Fruit fly (Drosophila melanogaster) whole organism, prepupa: ENCODE measurements around the gene kibra.

Experiments used
- CG10631 ChIP-seq: fragments of 200-800 bp; sonication (Bioruptor generic); optimal IDR thresholded peaks from 2 replicates; lab custom pipeline; 2016; ENCODE audit warnings: missing biosample characterization, missing genetic modification characterization
- CG10669 ChIP-seq: fragments of 200-800 bp; sonication (Bioruptor generic); optimal IDR thresholded peaks from 3 replicates; lab custom pipeline; 2018; ENCODE audit warnings: missing biosample characterization, mild to moderate bottlenecking, missing genetic modification characterization, moderate library complexity
- CG11294 ChIP-seq: fragments of 200-800 bp; sonication (Bioruptor generic); IDR thresholded peaks from 2 replicates; pipeline ENCODE4 v1.3.6; 2022; ENCODE audit warnings: missing biosample characterization, missing genetic modification characterization
- CG11902 ChIP-seq: fragments of 200-800 bp; sonication (Bioruptor generic); optimal IDR thresholded peaks from 3 replicates; lab custom pipeline; 2016; ENCODE audit warnings: missing biosample characterization, missing genetic modification characterization
- CG15336 ChIP-seq: fragments of 200-800 bp; sonication (Bioruptor generic); IDR thresholded peaks from 2 replicates; pipeline ENCODE4 v1.3.6; 2022; ENCODE audit warnings: missing biosample characterization, missing genetic modification characterization
- CG1621 ChIP-seq: fragments of 200-800 bp; sonication (Bioruptor generic); optimal IDR thresholded peaks from 3 replicates; lab custom pipeline; 2018; ENCODE audit warnings: missing biosample characterization, mild to moderate bottlenecking, missing genetic modification characterization
- CG3032 ChIP-seq: fragments of 200-800 bp; optimal IDR thresholded peaks from 2 replicates; lab custom pipeline; 2019; ENCODE audit warnings: missing biosample characterization, mild to moderate bottlenecking, missing genetic modification characterization, moderate library complexity
- CG34406 ChIP-seq: fragments of 200-800 bp; sonication (Bioruptor generic); optimal IDR thresholded peaks from 3 replicates; lab custom pipeline; 2016; ENCODE audit warnings: missing biosample characterization, missing genetic modification characterization
- CG3919 ChIP-seq: fragments of 200-800 bp; sonication (Bioruptor generic); optimal IDR thresholded peaks from 3 replicates; lab custom pipeline; 2016; ENCODE audit warnings: missing biosample characterization, missing genetic modification characterization
- CG6163 ChIP-seq: fragments of 200-800 bp; sonication (Bioruptor generic); IDR thresholded peaks from 3 replicates; pipeline ENCODE4 v1.3.6; 2022; ENCODE audit warnings: missing biosample characterization, missing genetic modification characterization
- CG6792 ChIP-seq: fragments of 200-800 bp; sonication (Bioruptor generic); optimal IDR thresholded peaks from 3 replicates; lab custom pipeline; 2016; ENCODE audit warnings: missing biosample characterization, missing genetic modification characterization
- CG6854 ChIP-seq: fragments of 200-800 bp; sonication (Bioruptor generic); optimal IDR thresholded peaks from 2 replicates; lab custom pipeline; 2017; ENCODE audit warnings: missing biosample characterization, mild to moderate bottlenecking, missing genetic modification characterization
- CG7368 ChIP-seq: fragments of 200-800 bp; sonication (Bioruptor generic); optimal IDR thresholded peaks from 3 replicates; lab custom pipeline; 2016; ENCODE audit warnings: missing biosample characterization, missing genetic modification characterization
- CG8119 ChIP-seq: fragments of 200-800 bp; sonication (Bioruptor generic); IDR thresholded peaks from 3 replicates; pipeline ENCODE4 v1.3.6; 2022; ENCODE audit warnings: missing biosample characterization, missing genetic modification characterization
- CG8632 ChIP-seq: fragments of 200-800 bp; sonication (Bioruptor generic); optimal IDR thresholded peaks from 3 replicates; lab custom pipeline; 2016; ENCODE audit warnings: missing biosample characterization, missing genetic modification characterization
- CG9139 ChIP-seq: fragments of 200-800 bp; sonication (Bioruptor generic); optimal IDR thresholded peaks from 3 replicates; lab custom pipeline; 2017; ENCODE audit warnings: missing biosample characterization, mild to moderate bottlenecking, missing genetic modification characterization
- Eip75B ChIP-seq: fragments of 200-800 bp; sonication (Bioruptor generic); optimal IDR thresholded peaks from 3 replicates; lab custom pipeline; 2016; ENCODE audit warnings: missing biosample characterization, missing genetic modification characterization
- Eip78C ChIP-seq: fragments of 200-800 bp; sonication (Bioruptor generic); peaks from one replicate; lab custom pipeline; 2016; ENCODE audit warnings: missing biosample characterization, missing genetic modification characterization
- Ets96B ChIP-seq: fragments of 200-800 bp; optimal IDR thresholded peaks from 2 replicates; lab custom pipeline; 2019; ENCODE audit warnings: missing biosample characterization, mild to moderate bottlenecking, missing genetic modification characterization, moderate library complexity
- Gug ChIP-seq: fragments of 200-800 bp; sonication (Bioruptor generic); IDR thresholded peaks from 2 replicates; pipeline ENCODE4 v1.3.6; 2022; ENCODE audit warnings: missing biosample characterization, missing genetic modification characterization
- Lpt ChIP-seq: fragments of 200-800 bp; sonication (Bioruptor generic); optimal IDR thresholded peaks from 3 replicates; lab custom pipeline; 2016; ENCODE audit warnings: missing biosample characterization, missing genetic modification characterization
- Met ChIP-seq: fragments of 200-800 bp; sonication (Bioruptor generic); optimal IDR thresholded peaks from 3 replicates; lab custom pipeline; 2016; ENCODE audit warnings: missing biosample characterization, missing genetic modification characterization
- OdsH ChIP-seq: fragments of 200-800 bp; sonication (Bioruptor generic); optimal IDR thresholded peaks from 3 replicates; lab custom pipeline; 2016; ENCODE audit warnings: missing biosample characterization, missing genetic modification characterization
- Smox ChIP-seq: fragments of 200-800 bp; sonication (Bioruptor generic); optimal IDR thresholded peaks from 3 replicates; lab custom pipeline; 2016; ENCODE audit warnings: missing biosample characterization, missing genetic modification characterization
- Sox102F ChIP-seq: fragments of 200-800 bp; sonication (Bioruptor generic); optimal IDR thresholded peaks from 2 replicates; lab custom pipeline; 2016; ENCODE audit warnings: missing biosample characterization, mild to moderate bottlenecking, missing genetic modification characterization
- Sox15 ChIP-seq: fragments of 200-800 bp; sonication (Bioruptor generic); optimal IDR thresholded peaks from 3 replicates; lab custom pipeline; 2016; ENCODE audit warnings: missing biosample characterization, missing genetic modification characterization
- achi ChIP-seq: fragments of 200-800 bp; sonication (Bioruptor generic); optimal IDR thresholded peaks from 3 replicates; lab custom pipeline; 2016; ENCODE audit warnings: missing biosample characterization, missing genetic modification characterization
- acj6 ChIP-seq: fragments of 200-800 bp; sonication (Bioruptor generic); optimal IDR thresholded peaks from 3 replicates; lab custom pipeline; 2016; ENCODE audit warnings: missing biosample characterization, missing genetic modification characterization
- cyc ChIP-seq: fragments of 200-800 bp; sonication (Bioruptor generic); optimal IDR thresholded peaks from 3 replicates; lab custom pipeline; 2016; ENCODE audit warnings: missing biosample characterization, missing genetic modification characterization
- eg ChIP-seq: fragments of 200-800 bp; sonication (Bioruptor generic); IDR thresholded peaks from 3 replicates; pipeline ENCODE4 v1.3.6; 2022; ENCODE audit warnings: missing biosample characterization, missing genetic modification characterization
- esn ChIP-seq: fragments of 200-800 bp; sonication (Bioruptor generic); optimal IDR thresholded peaks from 2 replicates; lab custom pipeline; 2016; ENCODE audit warnings: missing biosample characterization, mild to moderate bottlenecking, missing genetic modification characterization, moderate library complexity
- fd59A ChIP-seq: fragments of 200-800 bp; sonication (Bioruptor generic); optimal IDR thresholded peaks from 2 replicates; lab custom pipeline; 2017; ENCODE audit warnings: missing biosample characterization, mild to moderate bottlenecking, missing genetic modification characterization, missing genetic modification reagents
- fd85E ChIP-seq: fragments of 200-800 bp; sonication (Bioruptor generic); optimal IDR thresholded peaks from 3 replicates; lab custom pipeline; 2016; ENCODE audit warnings: missing biosample characterization, missing genetic modification characterization
- fkh ChIP-seq: fragments of 200-800 bp; sonication (Bioruptor generic); optimal IDR thresholded peaks from 3 replicates; lab custom pipeline; 2017; ENCODE audit warnings: missing biosample characterization, mild to moderate bottlenecking, missing genetic modification characterization, moderate library complexity
- lz ChIP-seq: fragments of 200-800 bp; sonication (Bioruptor generic); optimal IDR thresholded peaks from 3 replicates; lab custom pipeline; 2016; ENCODE audit warnings: missing biosample characterization, missing genetic modification characterization
- net ChIP-seq: fragments of 200-800 bp; sonication (Bioruptor generic); optimal IDR thresholded peaks from 3 replicates; lab custom pipeline; 2016; ENCODE audit warnings: missing biosample characterization, missing genetic modification characterization
- salr ChIP-seq, 2 experiments: fragments of 200-800 bp; sonication (Bioruptor generic); optimal IDR thresholded peaks; 3 replicates each; lab custom pipeline; 2016 to 2018; ENCODE audit warnings: missing biosample characterization in 2 of 2, missing genetic modification characterization in 2 of 2, mild to moderate bottlenecking in 1 of 2
- spab ChIP-seq: fragments of 200-800 bp; sonication (Bioruptor generic); optimal IDR thresholded peaks from 2 replicates; lab custom pipeline; 2017; ENCODE audit warnings: missing biosample characterization, mild to moderate bottlenecking, missing genetic modification characterization, missing genetic modification reagents
- svp ChIP-seq: fragments of 200-800 bp; sonication (Bioruptor generic); peaks from one replicate; lab custom pipeline; 2016; ENCODE audit warnings: missing biosample characterization, missing genetic modification characterization

kibra gene

DNA sequence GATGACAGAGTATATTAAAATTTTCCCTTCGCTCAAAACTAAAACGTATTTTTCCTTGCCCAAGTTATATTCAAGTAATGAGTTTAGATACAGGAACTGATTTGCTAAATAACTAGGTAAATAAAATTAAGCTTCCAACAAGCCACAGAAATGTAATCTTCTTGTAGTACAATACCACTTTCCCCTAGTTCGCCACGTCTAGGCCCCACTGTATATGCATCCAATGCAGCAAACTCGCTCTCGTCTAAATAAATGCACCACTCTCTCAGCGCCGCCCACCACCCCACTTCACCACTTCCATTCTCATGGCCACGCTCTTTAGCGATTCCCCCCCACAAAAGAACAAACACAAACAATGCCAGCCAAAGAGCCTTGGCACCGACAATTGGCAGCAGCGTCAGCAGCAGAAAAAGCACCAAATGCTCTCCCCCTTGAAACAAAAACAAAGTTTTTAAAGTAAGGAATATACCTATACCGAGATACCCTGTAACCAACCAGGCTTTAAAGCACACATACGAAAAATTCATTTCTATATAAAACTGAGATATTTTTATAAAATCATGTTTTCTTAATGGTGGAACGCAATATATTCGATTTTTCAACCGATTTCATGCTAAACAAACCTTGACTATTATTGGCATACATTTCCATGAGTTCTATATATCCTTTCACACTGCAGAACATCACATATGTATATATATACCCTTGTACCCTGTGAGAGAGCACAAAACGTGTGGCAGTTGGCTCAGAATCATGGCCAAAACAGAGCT, 10.7 kb upstream of the kibra start (continued):
- no peak for TF ChIP-seq net (GFP tag; lab: Kevin White, UChicago)
- TF ChIP-seq lz (GFP tag; lab: Kevin White, UChicago) = no peak
- TF ChIP-seq CG6854 = no peak
- no peak for TF ChIP-seq CG3032 (tag; lab: Kevin White, UChicago)
- TF ChIP-seq svp (GFP tag; lab: Kevin White, UChicago) = peak; percentile 46
- peak; percentile 5 for TF ChIP-seq Met (GFP tag; lab: Kevin White, UChicago)
- TF ChIP-seq Smox (GFP tag; lab: Kevin White, UChicago) = no peak
- TF ChIP-seq fd59A = no peak
- peak; percentile 23 for TF ChIP-seq cyc (GFP tag; lab: Kevin White, UChicago)
- TF ChIP-seq CG10669 (GFP tag; lab: Kevin White, UChicago) = peak; percentile 18
- TF ChIP-seq, all 60 proteins: peak for 28

DNA sequence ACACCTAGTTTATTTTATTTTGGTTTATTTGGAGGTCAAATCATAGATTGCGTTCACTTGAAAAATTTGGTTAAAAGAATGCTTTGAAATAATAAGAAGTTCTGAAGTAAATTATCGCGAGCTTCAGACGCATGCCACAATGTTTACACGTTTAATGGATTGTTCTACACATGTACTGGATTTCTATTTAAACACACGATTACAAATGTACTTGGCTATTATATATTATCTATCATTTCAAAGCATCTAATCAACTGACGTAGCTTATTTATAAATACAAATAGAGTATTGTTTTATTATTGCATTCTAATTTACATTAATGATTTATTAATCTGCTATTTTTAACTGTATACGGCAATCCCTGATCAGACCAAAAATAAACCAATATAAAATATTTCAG, 9.9 kb upstream of the kibra start:
- TF ChIP-seq CG7368 (GFP tag; lab: Kevin White, UChicago) (no peak), svp (GFP tag; lab: Kevin White, UChicago) (no peak), lz (GFP tag; lab: Kevin White, UChicago) (no peak), CG9139 (GFP tag; lab: Kevin White, UChicago) (no peak), achi (GFP tag; lab: Kevin White, UChicago) (no peak), Smox (GFP tag; lab: Kevin White, UChicago) (no peak), CG8119 (GFP tag; lab: Robert Waterston, UW) (no peak), net (GFP tag; lab: Kevin White, UChicago) (no peak), Sox102F (GFP tag; lab: Kevin White, UChicago) (no peak), Eip78C (GFP tag; lab: Kevin White, UChicago) (no peak), CG10631 (GFP tag; lab: Kevin White, UChicago) (no peak), Met (GFP tag; lab: Kevin White, UChicago) (no peak), cyc (GFP tag; lab: Kevin White, UChicago) (no peak), CG15336 (no peak), eg (GFP tag; lab: Robert Waterston, UW) (no peak), CG3919 (no peak)

DNA sequence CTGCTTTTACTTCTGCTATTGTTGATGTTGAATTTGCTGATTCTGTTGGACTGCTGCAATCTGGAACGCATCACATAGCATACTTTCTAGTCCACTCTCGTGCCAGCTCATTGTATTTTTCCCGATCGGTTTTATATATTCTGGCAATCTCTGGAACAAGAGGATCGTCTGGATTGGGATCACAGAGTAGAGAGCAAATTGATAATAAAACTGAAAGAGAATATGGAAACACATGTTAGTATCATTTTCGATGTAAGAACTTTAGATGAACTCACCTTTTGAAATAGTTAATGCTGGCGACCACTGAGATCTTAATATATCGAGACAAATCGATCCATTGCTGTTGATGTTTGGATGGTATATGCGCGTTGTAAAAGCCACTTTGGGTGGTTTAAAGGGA, 9.4 kb upstream of the kibra start:
- TF ChIP-seq OdsH (no peak), CG10669 (GFP tag; lab: Kevin White, UChicago) (no peak), fd85E (GFP tag; lab: Kevin White, UChicago) (no peak), CG1621 (tag; lab: Kevin White, UChicago) (no peak), Sox15 (no peak), CG7368 (GFP tag; lab: Kevin White, UChicago) (no peak), svp (GFP tag; lab: Kevin White, UChicago) (peak; percentile 92)

DNA sequence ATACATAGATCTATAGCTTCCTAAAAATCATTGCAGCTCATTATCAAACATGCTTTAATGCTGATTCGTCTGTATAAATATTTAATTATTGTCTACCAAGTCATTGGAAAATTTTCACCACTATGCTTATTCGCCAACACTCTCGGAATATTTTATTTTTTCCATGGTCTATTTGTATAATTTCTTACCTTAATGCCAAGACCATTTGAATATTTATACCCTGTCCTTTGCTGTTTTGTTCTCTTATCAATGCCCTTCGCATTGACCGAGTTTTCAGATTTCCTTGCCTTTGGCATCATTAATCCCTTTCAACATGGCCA, 7.7 kb upstream of the kibra start:
- TF ChIP-seq Ets96B (tag; lab: Kevin White, UChicago) = peak; percentile 7
- TF ChIP-seq salr (GFP tag; optimal IDR thresholded peaks at IDR 0.05; lab: Kevin White, UChicago) = no peak
- no peak for TF ChIP-seq CG11902 (GFP tag; lab: Kevin White, UChicago)
- TF ChIP-seq CG11294 (GFP tag; lab: Robert Waterston, UW) = no peak; the same call in 1 of the 2 replicates
- no peak for TF ChIP-seq spab (GFP tag; lab: Kevin White, UChicago)
- 0 out of 3 replicates have a peak, but pooled peaks have one; percentile 7 for TF ChIP-seq CG8119 (GFP tag; lab: Robert Waterston, UW)
- peak; percentile 84 for TF ChIP-seq Eip78C (GFP tag; lab: Kevin White, UChicago)
- peak; percentile 46 for TF ChIP-seq esn (GFP tag; lab: Kevin White, UChicago)
- peak; percentile 46 for TF ChIP-seq svp (GFP tag; lab: Kevin White, UChicago)
- TF ChIP-seq CG10669 (GFP tag; lab: Kevin White, UChicago) = peak; percentile 12
- peak; percentile 33 for TF ChIP-seq Smox (GFP tag; lab: Kevin White, UChicago)

DNA sequence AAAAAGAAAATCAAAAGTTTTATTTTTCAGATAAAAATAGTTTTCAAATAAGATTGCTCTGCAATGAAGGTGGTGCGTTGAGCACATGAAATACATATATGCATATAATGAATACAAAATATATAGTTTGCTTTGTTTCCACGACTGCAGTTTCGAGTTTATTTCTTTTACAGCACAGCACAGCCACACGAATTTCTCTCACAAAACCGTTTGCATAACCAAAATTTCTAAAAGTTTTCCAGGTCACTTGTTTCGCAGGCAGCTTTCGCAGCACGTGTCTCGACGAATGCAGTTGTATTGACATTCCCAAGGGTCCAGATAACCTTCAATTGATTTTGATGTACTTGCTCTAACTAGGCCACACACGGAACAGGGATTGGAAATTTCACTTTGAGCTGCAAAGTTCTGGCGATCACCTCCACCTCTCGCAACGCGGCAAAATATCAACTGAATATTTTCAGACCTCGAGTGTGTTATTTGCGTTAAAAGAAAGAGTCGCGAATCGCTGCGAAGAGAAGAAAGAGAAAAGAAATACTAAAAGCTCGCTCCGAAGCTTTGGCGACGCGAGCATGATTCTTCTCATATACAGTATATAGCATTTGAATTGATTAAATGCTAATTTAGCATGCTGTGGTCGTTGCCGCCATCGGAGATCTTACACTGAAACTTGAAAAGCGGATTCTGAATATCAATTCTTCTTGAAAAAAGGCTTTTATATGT, 7.2 kb upstream of the kibra start, which contains the start of gene CG7530:
Gene CG7530 (minus strand): TSS at position 449 of the 720 bp plus-strand sequence.
- TF ChIP-seq Eip75B (GFP tag; lab: Kevin White, UChicago) = peak; percentile 30
- no peak for TF ChIP-seq esn (GFP tag; lab: Kevin White, UChicago)
- no peak for TF ChIP-seq Gug (GFP tag; lab: Robert Waterston, UW)
- peak; percentile 6 for TF ChIP-seq CG6792 (GFP tag; lab: Kevin White, UChicago)
- TF ChIP-seq Eip78C (GFP tag; lab: Kevin White, UChicago) = peak; percentile 90
- no peak for TF ChIP-seq CG9139 (GFP tag; lab: Kevin White, UChicago)
- TF ChIP-seq CG8119 (GFP tag; lab: Robert Waterston, UW) = 0 out of 3 replicates have a peak, but pooled peaks have one; percentile 21
- TF ChIP-seq cyc (GFP tag; lab: Kevin White, UChicago) = peak; percentile 33
- peak; percentile 82 for TF ChIP-seq svp (GFP tag; lab: Kevin White, UChicago)
- TF ChIP-seq fkh = no peak
- TF ChIP-seq Met (GFP tag; lab: Kevin White, UChicago) = peak; percentile 20
- peak; percentile 1 for TF ChIP-seq CG34406 (GFP tag; lab: Kevin White, UChicago)
- TF ChIP-seq CG7368 (GFP tag; lab: Kevin White, UChicago) = peak; percentile 11
- TF ChIP-seq spab (GFP tag; lab: Kevin White, UChicago) = peak; percentile 7
- TF ChIP-seq CG3919 = peak; percentile 47
- TF ChIP-seq CG8632 (GFP tag; lab: Kevin White, UChicago) = no peak
- TF ChIP-seq acj6 = peak; percentile 19
- peak; percentile 22 for TF ChIP-seq Lpt
- peak; percentile 58; the same call in 2 of the 3 replicates for TF ChIP-seq CG6163 (GFP tag; lab: Robert Waterston, UW)
